Fruit fly (Drosophila melanogaster) ovary, adult (tissue): ENCODE measurements around the gene CG10973.

Source experiments
- CG17801 ChIP-seq: fragments of 200-800 bp; optimal IDR thresholded peaks from 2 replicates; lab custom pipeline; 2019; ENCODE audit warnings: missing biosample characterization, mild to moderate bottlenecking, missing genetic modification characterization, moderate library complexity; ENCODE audit not compliant: partially characterized antibody

Gene CG10973

DNA sequence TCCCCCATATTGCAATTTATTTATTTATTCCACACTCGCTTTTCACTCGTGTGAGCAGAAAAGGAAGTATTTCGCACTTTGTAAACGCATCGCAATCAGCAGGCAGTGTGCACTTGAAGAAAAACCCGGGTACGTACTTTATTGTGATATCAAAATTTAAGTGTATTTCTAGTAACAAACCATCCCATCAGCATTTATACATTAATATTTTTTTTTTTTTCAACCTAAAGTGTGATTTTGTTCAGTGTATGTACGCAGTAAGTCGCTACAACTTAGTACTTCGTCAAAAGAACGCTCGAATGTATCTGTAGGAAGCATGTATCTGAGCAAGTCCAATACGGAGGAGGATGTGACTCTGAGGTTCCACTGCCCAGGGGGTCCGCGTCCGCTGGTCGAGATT lies 28.8 kb downstream of the CG10973 start:
- TF ChIP-seq CG17801 (GFP tag; lab: Kevin White, UChicago): no peak

dm6 chr3L:12720699-12721098 lies 33.9 kb downstream of the CG10973 start:
- no peak for TF ChIP-seq CG17801 (GFP tag; lab: Kevin White, UChicago)

- no peak for TF ChIP-seq CG17801 (GFP tag; lab: Kevin White, UChicago)
Observed at dm6 chr3L:12717621-12718020, 37.0 kb downstream of the CG10973 start.

- TF ChIP-seq CG17801 (GFP tag; lab: Kevin White, UChicago): no peak
Observed at dm6 chr3L:12716661-12717060, 37.9 kb downstream of the CG10973 start.

- TF ChIP-seq CG17801 (GFP tag; lab: Kevin White, UChicago): no peak
Observed at dm6 chr3L:12714588-12715196, 39.9 kb downstream of the CG10973 start.

DNA sequence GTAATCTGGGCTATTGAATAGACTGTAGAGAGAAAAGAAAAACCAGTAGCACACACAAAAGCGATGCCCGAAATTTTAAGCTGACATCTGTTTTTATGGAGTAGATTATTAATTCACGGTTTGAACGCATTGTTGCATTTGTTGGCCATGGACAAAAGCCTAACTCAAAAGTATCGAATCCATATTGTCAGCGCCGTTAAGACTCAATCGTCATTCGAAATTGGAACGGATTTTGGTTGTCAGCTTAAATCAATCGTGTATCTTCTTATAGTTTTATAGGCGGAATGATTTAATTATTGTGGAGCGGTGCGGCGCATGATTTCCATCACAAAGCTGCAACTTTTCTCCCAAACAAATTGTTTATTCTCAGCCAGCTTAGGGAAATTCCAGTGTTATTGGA lies 43.2 kb downstream of the CG10973 start:
- TF ChIP-seq CG17801 (GFP tag; lab: Kevin White, UChicago): no peak

DNA sequence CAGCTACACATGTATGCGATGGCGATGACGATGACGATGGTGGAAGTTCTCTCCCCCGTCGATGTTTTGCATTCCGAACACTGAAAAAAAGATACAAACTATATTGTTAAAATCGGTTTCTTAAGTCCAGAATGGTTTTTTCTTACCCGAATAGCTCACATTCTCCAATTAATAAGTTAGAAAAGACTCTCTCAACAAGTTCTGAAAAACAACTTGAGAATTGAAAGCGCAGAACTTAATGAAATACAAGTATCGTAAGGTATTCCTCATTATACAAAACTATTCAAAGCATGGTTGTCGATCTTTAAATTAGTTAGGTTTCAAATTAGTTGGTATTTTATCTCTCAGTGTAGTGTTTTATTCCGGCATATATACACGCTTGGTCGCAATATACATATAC lies 48.1 kb downstream of the CG10973 start:
- TF ChIP-seq CG17801 (GFP tag; lab: Kevin White, UChicago): no peak

DNA sequence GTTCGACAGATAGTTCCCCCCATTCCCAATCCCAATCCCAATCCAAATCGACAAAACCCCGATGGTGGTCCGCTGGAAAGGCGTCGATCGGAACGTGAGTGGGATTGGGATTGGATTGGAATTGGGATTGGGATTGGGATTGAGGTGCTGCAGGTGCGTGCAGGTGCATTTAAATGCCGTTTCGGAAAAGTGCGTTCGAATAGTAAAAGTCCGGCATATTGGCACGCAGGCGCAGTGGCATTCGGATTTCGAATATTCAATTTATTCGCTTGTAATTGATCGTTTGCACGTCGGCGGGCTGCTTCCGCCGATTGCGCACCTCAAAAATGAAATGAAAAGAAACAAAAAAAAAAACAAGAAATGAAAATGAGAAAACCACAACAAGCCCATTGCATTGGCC lies 49.2 kb downstream of the CG10973 start:
- TF ChIP-seq CG17801 (GFP tag; lab: Kevin White, UChicago): no peak

DNA sequence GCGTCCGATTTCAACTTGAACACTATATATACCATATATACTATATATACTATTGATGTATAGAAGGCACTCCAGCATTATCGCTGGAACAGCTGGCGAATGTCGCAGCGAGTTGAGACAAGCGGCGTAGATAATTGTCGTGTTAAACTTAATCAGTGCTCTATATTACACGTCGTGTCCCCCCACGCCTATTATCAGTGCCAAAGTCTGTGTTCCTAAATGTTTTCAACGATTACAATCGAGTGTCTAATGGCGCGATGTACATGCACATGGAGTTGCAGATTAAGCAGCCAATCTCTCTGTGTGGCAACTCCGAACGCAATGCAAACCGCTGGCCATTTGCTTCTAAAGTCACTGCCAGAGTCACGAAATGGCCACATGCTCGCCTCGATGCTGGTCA lies 50.2 kb downstream of the CG10973 start:
- no peak for TF ChIP-seq CG17801 (GFP tag; lab: Kevin White, UChicago)

DNA sequence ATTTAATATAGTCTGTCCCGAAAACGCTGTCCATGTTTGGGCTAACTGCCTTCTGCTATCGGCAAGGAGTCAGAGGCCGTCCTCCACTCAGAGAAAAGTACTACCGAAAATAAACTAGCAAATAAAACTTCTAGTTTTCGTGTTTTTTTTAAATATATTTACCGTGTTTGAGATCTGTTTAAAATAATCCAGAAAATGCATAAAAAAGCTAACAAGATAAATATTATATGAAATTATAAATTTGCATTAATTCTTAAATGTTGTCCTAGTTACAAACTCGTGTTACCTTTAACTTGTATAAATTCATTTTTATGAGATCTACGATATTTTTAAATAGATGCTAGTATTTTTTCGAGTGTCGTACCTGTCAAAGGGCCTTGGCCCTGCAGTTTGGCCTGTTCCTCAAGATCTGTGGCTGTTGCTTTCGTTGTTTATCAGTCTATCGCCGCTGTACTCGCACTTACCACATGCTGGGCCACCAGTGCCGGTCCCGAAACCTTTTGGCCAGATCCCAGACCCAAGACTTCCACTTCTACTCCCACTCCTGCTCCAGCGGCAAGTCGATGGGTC lies 51.0 kb downstream of the CG10973 start:
- TF ChIP-seq CG17801 (GFP tag; lab: Kevin White, UChicago): no peak
